Worm (Caenorhabditis elegans): ENCODE measurements around the gene dpy-6.

dpy-6 gene

ce11 chrX:8422020-8422419, 33.4 kb downstream of the dpy-6 start, which contains the start of gene tag-123 (continued):
- no peak for TF ChIP-seq nhr-111 (GFP tag; optimal IDR thresholded peaks at IDR 0.05)
- peak; percentile 40 for TF ChIP-seq rbr-2 (tag; optimal IDR thresholded peaks at IDR 0.05)
- TF ChIP-seq Y48G9A.11 (GFP tag; IDR thresholded peaks at IDR 0.05), result no peak
- TF ChIP-seq ceh-20 (GFP tag; IDR thresholded peaks at IDR 0.05), result no peak
- TF ChIP-seq mes-2 (tag; optimal IDR thresholded peaks at IDR 0.05; ENCODE audit: poor library complexity, severe bottlenecking), result peak; percentile 77
- TF ChIP-seq madf-9 (GFP tag; conservative IDR thresholded peaks at IDR 0.05), result no peak
- peak; percentile 74 for TF ChIP-seq mep-1 (tag; optimal IDR thresholded peaks at IDR 0.05)
- TF ChIP-seq ceh-44 (GFP tag; IDR thresholded peaks at IDR 0.05), result no peak
- no peak for TF ChIP-seq php-3 (GFP tag; IDR thresholded peaks at IDR 0.05)
- no peak for TF ChIP-seq duxl-1 (tag; optimal IDR thresholded peaks at IDR 0.05; ENCODE audit: poor library complexity)
- no peak for TF ChIP-seq daf-19 (GFP tag; conservative IDR thresholded peaks at IDR 0.05)
- TF ChIP-seq dmd-6 (GFP tag; IDR thresholded peaks at IDR 0.05), result no peak
- TF ChIP-seq tag-97 (GFP tag; IDR thresholded peaks at IDR 0.05), result no peak
- no peak for TF ChIP-seq zag-1 (tag; optimal IDR thresholded peaks at IDR 0.05)
- no peak for TF ChIP-seq madf-5 (GFP tag; IDR thresholded peaks at IDR 0.05)
- TF ChIP-seq ztf-11 (tag; optimal IDR thresholded peaks at IDR 0.05), result no peak
- TF ChIP-seq F26F4.8 (GFP tag; conservative IDR thresholded peaks at IDR 0.05), result no peak
- TF ChIP-seq lin-39 (tag; optimal IDR thresholded peaks at IDR 0.05), result no peak
- TF ChIP-seq cey-2 (tag; optimal IDR thresholded peaks at IDR 0.05; ENCODE audit: borderline replicate concordance, insufficient read depth), result no peak
- peak; percentile 2 for TF ChIP-seq nhr-102 (tag; optimal IDR thresholded peaks at IDR 0.05)
- peak; percentile 98 for TF ChIP-seq aha-1 (tag)
- no peak for TF ChIP-seq lim-7 (GFP tag; IDR thresholded peaks at IDR 0.05)
- TF ChIP-seq spr-1 (tag; optimal IDR thresholded peaks at IDR 0.05), result no peak
- TF ChIP-seq pha-4 (GFP tag; IDR thresholded peaks at IDR 0.05), result 0 out of 2 replicates have a peak, but pooled peaks have one; percentile 9
- peak; percentile 68 for TF ChIP-seq pha-4 (tag; optimal IDR thresholded peaks at IDR 0.05)
- TF ChIP-seq lin-13 (GFP tag; optimal IDR thresholded peaks at IDR 0.05), result peak; percentile 26
- TF ChIP-seq hlh-30 (tag; optimal IDR thresholded peaks at IDR 0.05; ENCODE audit: insufficient read depth), result peak; percentile 56
- TF ChIP-seq arid-1 (GFP tag; conservative IDR thresholded peaks at IDR 0.05), result 0 out of 2 replicates have a peak, but pooled peaks have one; percentile 15
- TF ChIP-seq Y75B8A.6 (GFP tag; IDR thresholded peaks at IDR 0.05), result no peak
- peak; percentile 37 for TF ChIP-seq F10B5.3 (tag; optimal IDR thresholded peaks at IDR 0.05)
- peak; percentile 53 for TF ChIP-seq R02D3.7 (tag; optimal IDR thresholded peaks at IDR 0.05)
- no peak for TF ChIP-seq tra-1 (GFP tag; IDR thresholded peaks at IDR 0.05)

ce11 chrX:8421594-8421993, 33.8 kb downstream of the dpy-6 start:
- peak; percentile 81 for TF ChIP-seq dmd-6 (GFP tag; IDR thresholded peaks at IDR 0.05)
- TF ChIP-seq tag-97 (GFP tag; IDR thresholded peaks at IDR 0.05), result no peak
- no peak for TF ChIP-seq snpc-4 (tag; optimal IDR thresholded peaks at IDR 0.05)

- TF ChIP-seq nhr-102 (tag; optimal IDR thresholded peaks at IDR 0.05) (no peak), tra-1 (GFP tag; IDR thresholded peaks at IDR 0.05) (peak; percentile 40; the same call in 1 of the 2 replicates), F44E2.7 (GFP tag; IDR thresholded peaks at IDR 0.05) (no peak), daf-19 (GFP tag; conservative IDR thresholded peaks at IDR 0.05) (no peak), dve-1 (tag; optimal IDR thresholded peaks at IDR 0.05; ENCODE audit: insufficient read depth) (peak; percentile 46), pqm-1 (tag; optimal IDR thresholded peaks at IDR 0.05) (no peak), snpc-4 (tag; optimal IDR thresholded peaks at IDR 0.05) (no peak), dmd-8 (GFP tag; IDR thresholded peaks at IDR 0.05) (no peak), sdz-12 (GFP tag; optimal IDR thresholded peaks at IDR 0.05) (no peak), ztf-11 (tag; optimal IDR thresholded peaks at IDR 0.05) (no peak), rbr-2 (tag; optimal IDR thresholded peaks at IDR 0.05) (no peak), lin-39 (tag; optimal IDR thresholded peaks at IDR 0.05) (no peak), F49E8.2 (tag; optimal IDR thresholded peaks at IDR 0.05; ENCODE audit: borderline replicate concordance) (no peak), ceh-62 (tag; optimal IDR thresholded peaks at IDR 0.05) (no peak), duxl-1 (tag; optimal IDR thresholded peaks at IDR 0.05; ENCODE audit: poor library complexity) (no peak), lin-1 (GFP tag; IDR thresholded peaks at IDR 0.05) (no peak), ZK337.2 (GFP tag; IDR thresholded peaks at IDR 0.05) (no peak), fkh-10 (GFP tag; optimal IDR thresholded peaks at IDR 0.05) (no peak), madf-9 (GFP tag; conservative IDR thresholded peaks at IDR 0.05) (no peak), lin-13 (GFP tag; optimal IDR thresholded peaks at IDR 0.05) (peak; percentile 7), jun-1 (tag; optimal IDR thresholded peaks at IDR 0.05) (no peak), spr-1 (tag; optimal IDR thresholded peaks at IDR 0.05) (no peak), pha-4 (GFP tag; IDR thresholded peaks at IDR 0.05) (peak; percentile 63), pha-4 (tag; optimal IDR thresholded peaks at IDR 0.05) (no peak), vab-7 (GFP tag; IDR thresholded peaks at IDR 0.05) (peak; percentile 47; the same call in 1 of the 2 replicates), unc-62 (GFP tag; optimal IDR thresholded peaks at IDR 0.05 in 1 of 2) (peak in 1 of 2 experiments; percentile 77), unc-62 (tag; optimal IDR thresholded peaks at IDR 0.05) (no peak)
These were observed 36.2 kb downstream of the dpy-6 start for ce11 chrX:8419252-8419651.

Measured in whole organism, L4 larva.